Worm (Caenorhabditis elegans) whole organism, L1 larva: ENCODE results near the gene T20B3.1.

Source experiments
- C04F5.9 ChIP-seq: sonication (generic microtip); optimal IDR thresholded peaks from 2 replicates; lab custom pipeline; 2016; ENCODE audit warnings: missing genetic modification characterization, missing compliant biosample characterization
- F16B12.6 ChIP-seq: fragments of 150-350 bp; optimal IDR thresholded peaks from 2 replicates; lab custom pipeline; 2014; ENCODE audit warnings: missing biosample characterization, missing genetic modification characterization
- ceh-88 ChIP-seq: fragments of 200-800 bp; sonication (Bioruptor generic); IDR thresholded peaks from 2 replicates; pipeline ENCODE4 v1.3.6; 2022; ENCODE audit warnings: missing genetic modification characterization, missing compliant biosample characterization
- ceh-90 ChIP-seq: sonication (generic microtip); optimal IDR thresholded peaks from 2 replicates; lab custom pipeline; 2016; ENCODE audit warnings: missing genetic modification characterization, missing compliant biosample characterization
- ces-1 ChIP-seq: fragments of 150-350 bp; optimal IDR thresholded peaks from 2 replicates; lab custom pipeline; 2014; ENCODE audit warnings: missing biosample characterization, missing genetic modification reagents, missing genetic modification characterization
- dpl-1 ChIP-seq, 3 experiments: fragments of 150-350 bp in 2 of 3; sonication (generic microtip) in 1 of 3; optimal IDR thresholded peaks; 2 replicates each; lab custom pipeline; 2014 to 2017; ENCODE audit warnings: missing biosample characterization in 3 of 3, missing genetic modification characterization in 3 of 3, missing genetic modification reagents in 3 of 3
- egl-13 ChIP-seq: sonication (generic microtip); optimal IDR thresholded peaks from 2 replicates; lab custom pipeline; 2016; ENCODE audit warnings: missing genotype, missing genetic modification reagents, missing genetic modification characterization, missing compliant biosample characterization
- egl-27 ChIP-seq, 2 experiments: fragments of 150-350 bp in 1 of 2; sonication (generic microtip); optimal IDR thresholded peaks; 3 replicates each; lab custom pipeline; 2017 to 2018; ENCODE audit warnings: missing biosample characterization in 2 of 2, missing genetic modification characterization in 2 of 2, missing genetic modification reagents in 2 of 2
- fkh-4 ChIP-seq: sonication (generic microtip); optimal IDR thresholded peaks from 2 replicates; lab custom pipeline; 2016; ENCODE audit warnings: missing compliant biosample characterization, missing genetic modification characterization, borderline replicate concordance
- fos-1 ChIP-seq: fragments of 150-350 bp; optimal IDR thresholded peaks from 2 replicates; lab custom pipeline; 2014; ENCODE audit warnings: missing biosample characterization, missing genetic modification characterization
- hlh-17 ChIP-seq: fragments of 200-800 bp; sonication (Bioruptor generic); optimal IDR thresholded peaks from 2 replicates; lab custom pipeline; 2018; ENCODE audit warnings: missing genetic modification characterization, mild to moderate bottlenecking, missing compliant biosample characterization, moderate library complexity, borderline replicate concordance
- hlh-4 ChIP-seq: sonication (generic microtip); optimal IDR thresholded peaks from 2 replicates; lab custom pipeline; 2016; ENCODE audit warnings: mild to moderate bottlenecking, missing genetic modification characterization, missing compliant biosample characterization
- isw-1 ChIP-seq: fragments of 200-800 bp; sonication (Bioruptor generic); IDR thresholded peaks from 2 replicates; pipeline ENCODE4 v1.3.6; 2022; ENCODE audit warnings: missing genetic modification characterization, missing compliant biosample characterization
- jun-1 ChIP-seq: fragments of 150-350 bp; optimal IDR thresholded peaks from 2 replicates; lab custom pipeline; 2014; ENCODE audit warnings: missing biosample characterization, missing genetic modification reagents, missing genetic modification characterization
- lin-15B ChIP-seq: fragments of 150-350 bp; sonication (generic microtip); optimal IDR thresholded peaks from 3 replicates; lab custom pipeline; 2014; ENCODE audit warnings: missing biosample characterization, missing genetic modification characterization
- lin-39 ChIP-seq: fragments of 150-350 bp; optimal IDR thresholded peaks from 2 replicates; lab custom pipeline; 2014; ENCODE audit warnings: missing biosample characterization, missing genetic modification reagents, missing genetic modification characterization
- lir-3 ChIP-seq: sonication (generic microtip); optimal IDR thresholded peaks from 2 replicates; lab custom pipeline; 2016; ENCODE audit warnings: mild to moderate bottlenecking, missing genetic modification characterization, moderate library complexity, missing compliant biosample characterization; ENCODE audit not compliant: poor library complexity
- lsy-2 ChIP-seq, 2 experiments: fragments of 150-350 bp; optimal IDR thresholded peaks; 2 replicates each; lab custom pipeline; 2014; ENCODE audit warnings: missing biosample characterization in 2 of 2, missing genetic modification characterization in 2 of 2
- mdl-1 ChIP-seq, 2 experiments: fragments of 150-350 bp; optimal IDR thresholded peaks; 2 replicates each; lab custom pipeline; 2014 to 2017; ENCODE audit warnings: missing biosample characterization in 2 of 2, missing genetic modification characterization in 2 of 2, inconsistent platforms in 1 of 2
- mef-2 ChIP-seq: fragments of 150-350 bp; optimal IDR thresholded peaks from 2 replicates; lab custom pipeline; 2014; ENCODE audit warnings: missing biosample characterization, missing genetic modification characterization
- mep-1 ChIP-seq: fragments of 150-350 bp; optimal IDR thresholded peaks from 2 replicates; lab custom pipeline; 2014; ENCODE audit warnings: missing biosample characterization, missing genetic modification characterization
- nhr-28 ChIP-seq: fragments of 150-350 bp; optimal IDR thresholded peaks from 2 replicates; lab custom pipeline; 2014; ENCODE audit warnings: missing biosample characterization, missing genetic modification characterization
- nhr-47 ChIP-seq: sonication (generic microtip); optimal IDR thresholded peaks from 2 replicates; lab custom pipeline; 2016; ENCODE audit warnings: mild to moderate bottlenecking, missing genetic modification characterization, moderate library complexity, missing compliant biosample characterization
- nhr-76 ChIP-seq: sonication (generic microtip); optimal IDR thresholded peaks from 2 replicates; lab custom pipeline; 2017; ENCODE audit warnings: missing biosample characterization, missing genetic modification characterization
- nhr-77 ChIP-seq: fragments of 150-350 bp; optimal IDR thresholded peaks from 2 replicates; lab custom pipeline; 2014; ENCODE audit warnings: missing biosample characterization, missing genetic modification characterization
- nhr-84 ChIP-seq: sonication (generic microtip); optimal IDR thresholded peaks from 2 replicates; lab custom pipeline; 2017; ENCODE audit warnings: missing biosample characterization, missing genetic modification characterization
- nhr-85 ChIP-seq: sonication (generic microtip); peaks from one replicate; lab custom pipeline; 2016; ENCODE audit warnings: missing genetic modification characterization, inconsistent platforms, missing compliant biosample characterization
- nhr-90 ChIP-seq: sonication (generic microtip); optimal IDR thresholded peaks from 2 replicates; lab custom pipeline; 2016; ENCODE audit warnings: mild to moderate bottlenecking, missing genetic modification characterization, missing compliant biosample characterization; ENCODE audit not compliant: poor library complexity
- skn-1 ChIP-seq: fragments of 150-350 bp; optimal IDR thresholded peaks from 2 replicates; lab custom pipeline; 2014; ENCODE audit warnings: missing biosample characterization, missing genetic modification characterization
- sox-4 ChIP-seq: sonication (generic microtip); optimal IDR thresholded peaks from 2 replicates; lab custom pipeline; 2016; ENCODE audit warnings: missing genetic modification characterization, missing compliant biosample characterization
- sup-37 ChIP-seq: fragments of 200-800 bp; sonication (Bioruptor generic); optimal IDR thresholded peaks from 2 replicates; lab custom pipeline; 2018; ENCODE audit warnings: mild to moderate bottlenecking, missing genetic modification characterization, missing compliant biosample characterization
- tbx-2 ChIP-seq: sonication (generic microtip); optimal IDR thresholded peaks from 2 replicates; lab custom pipeline; 2016; ENCODE audit warnings: missing genetic modification characterization, missing compliant biosample characterization
- unc-30 ChIP-seq: sonication (generic microtip); optimal IDR thresholded peaks from 2 replicates; lab custom pipeline; 2017; ENCODE audit warnings: missing biosample characterization, missing genetic modification characterization
- unc-98 ChIP-seq: fragments of 200-800 bp; sonication (Bioruptor generic); IDR thresholded peaks from 2 replicates; pipeline ENCODE4 v1.3.6; 2022; ENCODE audit warnings: missing genetic modification characterization, missing compliant biosample characterization
- vab-15 ChIP-seq: sonication (generic microtip); optimal IDR thresholded peaks from 2 replicates; lab custom pipeline; 2017; ENCODE audit warnings: missing genotype, mild to moderate bottlenecking, missing genetic modification characterization, missing compliant biosample characterization
- ztf-11 ChIP-seq, 2 experiments: sonication (generic microtip); optimal IDR thresholded peaks; 2 replicates each; lab custom pipeline; 2016 to 2017; ENCODE audit warnings: missing genetic modification characterization in 2 of 2, missing biosample characterization in 1 of 2, missing compliant biosample characterization in 1 of 2
- ztf-4 ChIP-seq: fragments of 150-350 bp; optimal IDR thresholded peaks from 2 replicates; lab custom pipeline; 2014; ENCODE audit warnings: missing biosample characterization, missing genetic modification characterization

The T20B3.1 gene

DNA sequence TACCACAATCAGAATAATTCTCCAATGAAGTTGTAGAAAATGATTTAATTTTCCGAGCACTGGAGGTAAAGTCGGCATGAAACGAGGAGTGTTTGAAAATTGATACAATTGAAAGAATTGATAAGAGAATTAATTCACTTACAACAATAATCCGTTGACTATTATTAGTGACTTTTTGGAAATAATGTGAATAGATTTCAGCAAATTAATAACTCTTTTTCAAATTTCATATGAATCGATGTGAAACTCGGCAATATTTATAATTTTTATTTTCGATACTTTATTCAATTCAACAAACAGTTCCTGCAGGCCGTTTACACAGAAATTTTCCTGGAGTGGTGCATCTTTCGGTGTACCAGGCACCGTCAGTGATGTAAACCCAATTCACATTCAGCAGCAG lies 36.6 kb downstream of the T20B3.1 start, which contains the start of gene clec-37:
Gene clec-37, minus strand, starts transcription at position 101 of the 400 bp plus-strand sequence.
- TF ChIP-seq mef-2 (tag; lab: Kevin White, UChicago) (no peak), ceh-90 (no peak), hlh-17 (GFP tag; lab: Kevin White, UChicago) (no peak), fkh-4 (tag; lab: Kevin White, UChicago) (no peak), sup-37 (no peak), skn-1 (tag; lab: Kevin White, UChicago) (no peak), unc-98 (no peak), tbx-2 (no peak), lin-39 (no peak), mdl-1 (tag; optimal IDR thresholded peaks at IDR 0.05; lab: Kevin White, UChicago) (no peak), egl-13 (tag; lab: Kevin White, UChicago) (no peak)

DNA sequence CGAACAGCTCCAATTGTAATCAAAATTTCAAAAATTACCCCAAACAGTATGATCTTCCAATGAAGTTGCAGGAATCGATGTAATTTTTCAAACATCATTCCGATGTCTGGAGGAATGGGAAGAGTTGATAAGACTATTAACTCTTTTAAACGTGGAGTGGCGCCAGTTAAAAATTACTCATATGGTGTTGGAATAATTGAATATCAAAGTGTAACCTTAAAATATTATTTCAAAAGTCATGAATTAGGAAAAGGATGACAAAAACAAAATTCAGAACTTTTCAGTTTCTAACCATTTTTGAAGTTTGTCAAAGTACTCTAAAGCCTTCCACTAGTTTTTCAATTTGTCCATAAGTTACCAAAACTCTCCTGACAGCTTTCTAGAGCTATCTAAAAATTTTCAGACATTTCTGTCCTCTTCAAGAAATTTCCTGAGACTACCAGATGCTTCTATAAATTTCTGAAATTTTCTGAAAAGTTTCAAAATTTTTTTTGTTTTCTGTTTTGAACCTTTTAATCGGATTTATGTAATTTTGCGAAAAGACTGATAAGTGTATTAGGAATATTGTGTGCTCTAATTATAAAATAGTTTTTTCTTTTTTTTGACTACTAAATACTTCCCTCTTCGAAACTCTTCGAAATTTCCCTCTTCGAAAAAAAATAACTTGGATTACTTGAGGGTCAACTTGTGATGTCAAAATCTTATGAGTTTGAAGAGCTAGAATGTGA lies 38.8 kb downstream of the T20B3.1 start, which contains the start of the genes clec-35 and clec-27:
Gene clec-35, minus strand, starts transcription at position 101 of the 728 bp plus-strand sequence.
Gene clec-27, plus strand, starts transcription at position 678 of the 728 bp plus-strand sequence.
- TF ChIP-seq nhr-90, result no peak

- no peak for TF ChIP-seq dpl-1 (GFP tag; optimal IDR thresholded peaks at IDR 0.05; lab: Kevin White, UChicago)
- TF ChIP-seq F16B12.6, result no peak
- no peak for TF ChIP-seq ceh-90
- TF ChIP-seq sox-4, result no peak
- TF ChIP-seq lsy-2 (tag; optimal IDR thresholded peaks at IDR 0.05; lab: Kevin White, UChicago), result no peak
Measured at ce11 chrV:16857977-16858479, 42.7 kb downstream of the T20B3.1 start, which contains the start of the genes clec-31 and clec-22. TSS of gene clec-31 (minus strand) at chrV:16858077. TSS of gene clec-22 (plus strand) at chrV:16858429.

ce11 chrV:16861719-16862118 lies 46.4 kb downstream of the T20B3.1 start, which contains the start of the genes clec-32 and clec-24:
TSS of gene clec-32 (minus strand) at chrV:16861819.
TSS of gene clec-24 (plus strand) at chrV:16862012.
- no peak for TF ChIP-seq isw-1 (GFP tag; lab: Robert Waterston, UW)
- TF ChIP-seq ztf-4 (tag; lab: Kevin White, UChicago), result no peak
- TF ChIP-seq mep-1 (tag; lab: Kevin White, UChicago), result no peak
- TF ChIP-seq jun-1 (tag; lab: Kevin White, UChicago), result no peak
- no peak for TF ChIP-seq ces-1 (GFP tag; lab: Kevin White, UChicago)
- no peak for TF ChIP-seq nhr-47 (tag; lab: Kevin White, UChicago)
- no peak for TF ChIP-seq nhr-84 (tag; lab: Kevin White, UChicago)
- no peak for TF ChIP-seq unc-30
- TF ChIP-seq egl-27 (tag; optimal IDR thresholded peaks at IDR 0.05; lab: Kevin White, UChicago), result no peak
- no peak for TF ChIP-seq dpl-1 (GFP tag; optimal IDR thresholded peaks at IDR 0.05; lab: Kevin White, UChicago)

- TF ChIP-seq nhr-77 (tag; lab: Kevin White, UChicago) (no peak), nhr-28 (tag; lab: Kevin White, UChicago) (no peak), hlh-4 (no peak), lin-15B (no peak), nhr-76 (tag; lab: Kevin White, UChicago) (no peak), vab-15 (tag; lab: Kevin White, UChicago) (no peak), fos-1 (tag; lab: Kevin White, UChicago) (no peak), nhr-85 (tag; lab: Kevin White, UChicago) (no peak), nhr-84 (tag; lab: Kevin White, UChicago) (no peak), ztf-11 (tag; optimal IDR thresholded peaks at IDR 0.05; lab: Kevin White, UChicago) (no peak), mdl-1 (tag; optimal IDR thresholded peaks at IDR 0.05; lab: Kevin White, UChicago) (no peak), lir-3 (tag; lab: Kevin White, UChicago) (no peak), C04F5.9 (no peak), ceh-88 (GFP tag; lab: Robert Waterston, UW) (no peak)
Measured at ce11 chrV:16865404-16865803, 50.0 kb downstream of the T20B3.1 start, which contains the start of gene clec-28. TSS of gene clec-28 (plus strand) at chrV:16865704.
